Worm (Caenorhabditis elegans): ENCODE measurements around the gene Y57G11C.22.

ce11 chrIV:14903188-14903587 is 66.2 kb downstream of the Y57G11C.22 start:
- TF ChIP-seq odd-2 (tag; optimal IDR thresholded peaks at IDR 0.05) (no peak), F13H6.1 (tag; optimal IDR thresholded peaks at IDR 0.05) (no peak), nhr-11 (tag; optimal IDR thresholded peaks at IDR 0.05) (no peak), ceh-30 (tag; optimal IDR thresholded peaks at IDR 0.05) (no peak)
